Fruit fly (Drosophila melanogaster): ENCODE results near the gene CG14452.

DNA sequence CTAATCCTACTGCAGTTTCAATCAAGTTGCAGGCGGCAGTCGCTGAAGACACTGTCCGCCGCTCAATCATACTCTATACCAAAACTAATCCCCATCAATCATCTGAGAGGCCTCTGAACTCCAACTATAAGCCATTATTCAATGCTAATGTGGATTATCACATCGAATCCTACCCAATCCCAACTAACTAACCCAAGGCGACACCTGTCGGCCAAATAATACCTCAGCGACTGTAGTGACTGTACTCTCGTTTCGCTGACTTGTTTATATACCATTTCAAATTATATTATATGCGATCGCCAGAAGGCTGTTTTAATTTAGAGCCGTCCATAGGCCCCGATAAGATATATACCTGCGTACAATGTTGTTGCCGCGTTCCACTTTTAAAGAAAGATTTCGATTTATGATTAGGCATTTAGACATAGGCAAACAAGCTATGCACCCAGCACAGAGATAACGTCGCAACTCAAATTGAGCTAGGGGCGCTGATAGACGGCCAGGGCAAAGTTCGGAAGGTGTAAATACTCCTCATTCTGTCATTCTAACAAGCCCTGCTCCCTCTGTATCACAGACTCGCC is 24.0 kb upstream of the CG14452 start:
- TF ChIP-seq Clk (GFP tag; optimal IDR thresholded peaks at IDR 0.05) (no peak), CG7101 (tag; optimal IDR thresholded peaks at IDR 0.05) (no peak), CG14711 (tag; optimal IDR thresholded peaks at IDR 0.05) (no peak), Hr96 (GFP tag; optimal IDR thresholded peaks at IDR 0.05) (no peak), toe (GFP tag; optimal IDR thresholded peaks at IDR 0.05) (no peak), cnc (optimal IDR thresholded peaks at IDR 0.05) (no peak), pad (GFP tag; optimal IDR thresholded peaks at IDR 0.05) (no peak), CG7045 (GFP tag; optimal IDR thresholded peaks at IDR 0.05) (no peak), CG12768 (GFP tag; optimal IDR thresholded peaks at IDR 0.05) (no peak), tj (GFP tag; optimal IDR thresholded peaks at IDR 0.05) (no peak), bab1 (GFP tag; optimal IDR thresholded peaks at IDR 0.05) (no peak), cic (GFP tag; optimal IDR thresholded peaks at IDR 0.05) (no peak)

Measured in whole organism, adult.